Worm (Caenorhabditis elegans): ENCODE measurements around the gene F58B4.3.

- TF ChIP-seq flt-1 (GFP tag; IDR thresholded peaks at IDR 0.05) (no peak), med-1 (GFP tag; optimal IDR thresholded peaks at IDR 0.05; ENCODE audit: insufficient read depth) (no peak), ztf-29 (GFP tag; IDR thresholded peaks at IDR 0.05) (no peak), T22C8.4 (GFP tag; IDR thresholded peaks at IDR 0.05) (no peak), ztf-23 (GFP tag; IDR thresholded peaks at IDR 0.05) (no peak), cog-1 (tag; optimal IDR thresholded peaks at IDR 0.05) (no peak), tab-1 (GFP tag; IDR thresholded peaks at IDR 0.05) (no peak), ref-1 (GFP tag; conservative IDR thresholded peaks at IDR 0.05) (no peak), klf-2 (GFP tag; conservative IDR thresholded peaks at IDR 0.05) (no peak)
Observed at ce11 chrV:10896706-10897105, 32.9 kb upstream of the F58B4.3 start.
